Fruit fly (Drosophila melanogaster): ENCODE measurements around the gene CG8939.

Gene CG8939

DNA sequence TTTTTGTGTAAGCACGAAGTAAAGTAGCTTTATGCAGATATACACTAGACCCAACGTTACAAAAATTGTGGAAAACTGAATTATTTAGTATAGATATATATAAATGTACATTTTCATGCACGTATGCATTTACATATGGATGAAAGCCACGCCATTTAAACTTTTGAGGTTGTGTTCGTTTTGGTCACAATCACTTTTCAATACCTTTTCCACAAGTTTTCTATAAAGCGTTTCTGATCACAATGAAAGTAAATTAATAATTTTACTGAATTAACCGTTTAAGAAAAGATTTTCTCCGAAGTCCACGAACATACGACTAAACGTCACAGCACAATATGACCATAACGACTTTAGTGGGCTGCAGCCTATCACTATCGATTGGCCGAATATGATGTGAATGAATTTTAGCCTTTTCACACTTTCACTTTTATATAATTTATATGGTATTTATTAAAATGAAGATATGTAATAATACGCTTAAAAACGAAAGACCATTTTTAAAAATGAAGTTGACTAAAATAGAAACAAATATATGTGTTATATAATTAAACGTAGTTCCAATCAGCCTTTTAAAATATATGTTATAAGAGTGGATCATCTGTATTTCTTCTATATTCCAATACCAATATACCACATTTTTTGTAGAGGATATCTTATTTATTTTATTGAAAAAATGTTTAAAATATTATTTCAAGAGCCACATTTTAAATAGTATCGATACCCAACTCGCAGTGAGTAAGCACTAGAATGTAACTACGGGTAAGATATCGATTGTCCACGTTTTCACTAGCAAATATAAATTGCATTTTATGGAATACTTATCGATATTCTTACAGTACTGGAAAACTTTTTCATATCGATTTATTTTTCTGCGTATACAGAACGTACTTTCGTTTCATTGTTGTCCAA is 4.9 kb upstream of the CG8939 start, which contains the start of the genes CG46312, eIF5 and exd (continued):
- TF ChIP-seq tna (GFP tag; IDR thresholded peaks at IDR 0.05; ENCODE audit: partially characterized antibody): peak; percentile 77
- peak; percentile 74 for TF ChIP-seq CG13287 (GFP tag; IDR thresholded peaks at IDR 0.05; ENCODE audit: partially characterized antibody)
- peak; percentile 78 for TF ChIP-seq CG16813 (GFP tag; IDR thresholded peaks at IDR 0.05; ENCODE audit: partially characterized antibody)
- peak; percentile 67 for TF ChIP-seq bigmax (GFP tag; optimal IDR thresholded peaks at IDR 0.05)
- peak; percentile 13 for TF ChIP-seq stwl (tag; optimal IDR thresholded peaks at IDR 0.05)
- TF ChIP-seq CG10267 (tag; optimal IDR thresholded peaks at IDR 0.05): peak; percentile 72
- TF ChIP-seq unc-4 (GFP tag; IDR thresholded peaks at IDR 0.05; ENCODE audit: partially characterized antibody): peak; percentile 67
- TF ChIP-seq CG7556 (GFP tag; optimal IDR thresholded peaks at IDR 0.05): peak; percentile 11
- TF ChIP-seq CG6654 (GFP tag; optimal IDR thresholded peaks at IDR 0.05): no peak
- peak; percentile 63 for TF ChIP-seq ato (GFP tag; IDR thresholded peaks at IDR 0.05; ENCODE audit: partially characterized antibody)
- TF ChIP-seq chinmo (GFP tag; IDR thresholded peaks at IDR 0.05; ENCODE audit: partially characterized antibody): peak; percentile 79; the same call in 2 of the 4 replicates
- peak; percentile 86 for TF ChIP-seq HLH4C (GFP tag; IDR thresholded peaks at IDR 0.05; ENCODE audit: partially characterized antibody)
- peak; percentile 80 for TF ChIP-seq Bgb (GFP tag; IDR thresholded peaks at IDR 0.05; ENCODE audit: partially characterized antibody)
- peak; percentile 64; the same call in 1 of the 2 replicates for TF ChIP-seq inv (GFP tag; IDR thresholded peaks at IDR 0.05; ENCODE audit: partially characterized antibody)
- peak; percentile 58; the same call in 1 of the 3 replicates for TF ChIP-seq mld (GFP tag; IDR thresholded peaks at IDR 0.05; ENCODE audit: partially characterized antibody)
- TF ChIP-seq Neu2 (GFP tag; optimal IDR thresholded peaks at IDR 0.05; ENCODE audit: borderline replicate concordance): no peak
- TF ChIP-seq Trl (optimal IDR thresholded peaks at IDR 0.05): no peak
- no peak for TF ChIP-seq Trl (GFP tag; optimal IDR thresholded peaks at IDR 0.05)
- TF ChIP-seq nom (GFP tag; optimal IDR thresholded peaks at IDR 0.05): peak; percentile 15
- peak; percentile 69 for TF ChIP-seq Dll (GFP tag; IDR thresholded peaks at IDR 0.05; ENCODE audit: partially characterized antibody)
- peak; percentile 83 for TF ChIP-seq CG7963 (GFP tag; IDR thresholded peaks at IDR 0.05; ENCODE audit: partially characterized antibody)
- TF ChIP-seq CoRest (tag; optimal IDR thresholded peaks at IDR 0.05): peak; percentile 52
- peak; percentile 28; the same call in 1 of the 2 replicates for TF ChIP-seq CG1024 (GFP tag; IDR thresholded peaks at IDR 0.05)
- peak; percentile 13 for TF ChIP-seq CG18262 (tag; optimal IDR thresholded peaks at IDR 0.05)
- TF ChIP-seq vvl (GFP tag; IDR thresholded peaks at IDR 0.05): peak; percentile 37; the same call in 1 of the 2 replicates
- no peak for TF ChIP-seq Max (GFP tag; optimal IDR thresholded peaks at IDR 0.05)
- TF ChIP-seq nerfin-2 (GFP tag; IDR thresholded peaks at IDR 0.05; ENCODE audit: partially characterized antibody): peak; percentile 86
- TF ChIP-seq CG6175 (GFP tag; IDR thresholded peaks at IDR 0.05): no peak
- peak; percentile 81; the same call in 1 of the 2 replicates for TF ChIP-seq amos (GFP tag; IDR thresholded peaks at IDR 0.05; ENCODE audit: partially characterized antibody)
- TF ChIP-seq Opbp (GFP tag; IDR thresholded peaks at IDR 0.05; ENCODE audit: partially characterized antibody): peak; percentile 77

dm6 chrX:15992527-15992897 is 4.3 kb upstream of the CG8939 start:
- TF ChIP-seq Ssrp (tag; optimal IDR thresholded peaks at IDR 0.05) (no peak), dmrt99B (tag; optimal IDR thresholded peaks at IDR 0.05) (no peak), Sry-δ (GFP tag; optimal IDR thresholded peaks at IDR 0.05) (peak; percentile 8), Scr (GFP tag; IDR thresholded peaks at IDR 0.05; ENCODE audit: partially characterized antibody) (0 out of 2 replicates have a peak, but pooled peaks have one; percentile 14), CG32767 (GFP tag; IDR thresholded peaks at IDR 0.05) (peak; percentile 52; the same call in 1 of the 2 replicates), NfI (GFP tag; optimal IDR thresholded peaks at IDR 0.05) (no peak), Dll (GFP tag; IDR thresholded peaks at IDR 0.05; ENCODE audit: partially characterized antibody) (0 out of 4 replicates have a peak, but pooled peaks have one; percentile 21), CG7928 (GFP tag; optimal IDR thresholded peaks at IDR 0.05) (no peak), MESR4 (GFP tag; optimal IDR thresholded peaks at IDR 0.05) (peak; percentile 72), chinmo (GFP tag; IDR thresholded peaks at IDR 0.05; ENCODE audit: partially characterized antibody) (0 out of 4 replicates have a peak, but pooled peaks have one; percentile 60), ftz-f1 (GFP tag; optimal IDR thresholded peaks at IDR 0.05) (no peak), Stat92E (GFP tag; optimal IDR thresholded peaks at IDR 0.05) (no peak), nerfin-1 (tag; optimal IDR thresholded peaks at IDR 0.05) (no peak), ara (GFP tag; IDR thresholded peaks at IDR 0.05) (no peak), seq (GFP tag; IDR thresholded peaks at IDR 0.05) (no peak), CG3847 (GFP tag; IDR thresholded peaks at IDR 0.05) (no peak), aop (GFP tag; IDR thresholded peaks at IDR 0.05) (no peak), pzg (GFP tag; optimal IDR thresholded peaks at IDR 0.05) (peak; percentile 6)
